Fruit fly (Drosophila melanogaster): ENCODE results near the gene CG13310.

Gene CG13310

dm6 chr3L:8765493-8765892 is 34.8 kb downstream of the CG13310 start (continued):
- TF ChIP-seq amos (GFP tag; IDR thresholded peaks at IDR 0.05; ENCODE audit: partially characterized antibody) = no peak
- peak; percentile 42; the same call in 1 of the 2 replicates for TF ChIP-seq CG14441 (GFP tag; IDR thresholded peaks at IDR 0.05)
- TF ChIP-seq NFAT (GFP tag; IDR thresholded peaks at IDR 0.05) = no peak
- no peak for TF ChIP-seq Lhr (GFP tag; optimal IDR thresholded peaks at IDR 0.05)
- TF ChIP-seq CG42726 (GFP tag; IDR thresholded peaks at IDR 0.05; ENCODE audit: partially characterized antibody) = no peak
- no peak for TF ChIP-seq CG8478 (optimal IDR thresholded peaks at IDR 0.05)
- TF ChIP-seq trem (tag; optimal IDR thresholded peaks at IDR 0.05) = no peak
- peak; percentile 9 for TF ChIP-seq seq (GFP tag; IDR thresholded peaks at IDR 0.05)
- no peak for TF ChIP-seq Aef1 (GFP tag; IDR thresholded peaks at IDR 0.05)
- no peak for TF ChIP-seq usp (GFP tag; optimal IDR thresholded peaks at IDR 0.05)
- TF ChIP-seq Dip3 (GFP tag; optimal IDR thresholded peaks at IDR 0.05) = no peak
- TF ChIP-seq tx (GFP tag; optimal IDR thresholded peaks at IDR 0.05) = no peak
- TF ChIP-seq scrt (GFP tag; optimal IDR thresholded peaks at IDR 0.05) = no peak
- no peak for TF ChIP-seq CG4707 (GFP tag; optimal IDR thresholded peaks at IDR 0.05)
- no peak for TF ChIP-seq fd64A (GFP tag; optimal IDR thresholded peaks at IDR 0.05)
- no peak for TF ChIP-seq Xbp1 (GFP tag; optimal IDR thresholded peaks at IDR 0.05)
- TF ChIP-seq row (GFP tag; IDR thresholded peaks at IDR 0.05) = no peak
- no peak for TF ChIP-seq NC2β (GFP tag; optimal IDR thresholded peaks at IDR 0.05)
- no peak for TF ChIP-seq wek (GFP tag; optimal IDR thresholded peaks at IDR 0.05)
- no peak for TF ChIP-seq CG11456 (GFP tag; IDR thresholded peaks at IDR 0.05)
- TF ChIP-seq CG6689 (GFP tag; IDR thresholded peaks at IDR 0.05) = no peak; the same call in 1 of the 2 replicates
- TF ChIP-seq gcm (GFP tag; optimal IDR thresholded peaks at IDR 0.05) = no peak
- TF ChIP-seq bcd (GFP tag; optimal IDR thresholded peaks at IDR 0.05) = no peak
- no peak for TF ChIP-seq CTCF (GFP tag; optimal IDR thresholded peaks at IDR 0.05)
- TF ChIP-seq unc-4 (GFP tag; IDR thresholded peaks at IDR 0.05; ENCODE audit: partially characterized antibody) = no peak
- no peak for TF ChIP-seq gsb (GFP tag; IDR thresholded peaks at IDR 0.05)
- TF ChIP-seq Bgb (GFP tag; IDR thresholded peaks at IDR 0.05; ENCODE audit: partially characterized antibody) = no peak
- TF ChIP-seq Rfx (GFP tag; IDR thresholded peaks at IDR 0.05) = no peak
- no peak for TF ChIP-seq ssp (GFP tag; IDR thresholded peaks at IDR 0.05)
- TF ChIP-seq Nf-YB (GFP tag; optimal IDR thresholded peaks at IDR 0.05) = no peak
- peak; percentile 55 for TF ChIP-seq stc (GFP tag; IDR thresholded peaks at IDR 0.05)
- no peak for TF ChIP-seq aop (GFP tag; IDR thresholded peaks at IDR 0.05)
- TF ChIP-seq exex (tag; optimal IDR thresholded peaks at IDR 0.05) = no peak
- no peak for TF ChIP-seq pho (GFP tag; optimal IDR thresholded peaks at IDR 0.05)
- TF ChIP-seq HmgZ (tag; optimal IDR thresholded peaks at IDR 0.05) = no peak
- TF ChIP-seq CG7372 (GFP tag; IDR thresholded peaks at IDR 0.05) = 0 out of 2 replicates have a peak, but pooled peaks have one; percentile 5
- TF ChIP-seq CG31224 (GFP tag; IDR thresholded peaks at IDR 0.05) = no peak
- no peak for TF ChIP-seq Vsx1 (GFP tag; optimal IDR thresholded peaks at IDR 0.05)
- TF ChIP-seq pum (GFP tag; optimal IDR thresholded peaks at IDR 0.05) = no peak
- TF ChIP-seq tna (GFP tag; IDR thresholded peaks at IDR 0.05; ENCODE audit: partially characterized antibody) = no peak
- no peak for TF ChIP-seq luna (GFP tag; optimal IDR thresholded peaks at IDR 0.05)
- TF ChIP-seq CHES-1-like (GFP tag; optimal IDR thresholded peaks at IDR 0.05) = no peak
- peak; percentile 74 for TF ChIP-seq zfh1 (GFP tag; IDR thresholded peaks at IDR 0.05)
- TF ChIP-seq CG9876 (GFP tag; optimal IDR thresholded peaks at IDR 0.05) = no peak
- TF ChIP-seq oc (tag; optimal IDR thresholded peaks at IDR 0.05) = no peak
- no peak for TF ChIP-seq Ssrp (tag; optimal IDR thresholded peaks at IDR 0.05)
- no peak for TF ChIP-seq CG3838 (GFP tag; optimal IDR thresholded peaks at IDR 0.05)
- peak; percentile 40; the same call in 1 of the 2 replicates for TF ChIP-seq bowl (GFP tag; IDR thresholded peaks at IDR 0.05)
- peak; percentile 45 for TF ChIP-seq CG15696 (tag; optimal IDR thresholded peaks at IDR 0.05)
- no peak for TF ChIP-seq CkIIα-i1 (GFP tag; IDR thresholded peaks at IDR 0.05)
- no peak for TF ChIP-seq Camta (GFP tag; optimal IDR thresholded peaks at IDR 0.05)
- TF ChIP-seq Hsf (GFP tag; optimal IDR thresholded peaks at IDR 0.05) = no peak
- TF ChIP-seq CG13287 (GFP tag; IDR thresholded peaks at IDR 0.05; ENCODE audit: partially characterized antibody) = no peak

All from whole organism, embryonic.